Worm (Caenorhabditis elegans) whole organism, late embryonic: ENCODE measurements around the gene cebp-1.

ENCODE experiments used
- F13H6.1 ChIP-seq: sonication (generic microtip); optimal IDR thresholded peaks from 2 replicates; lab custom pipeline; 2016; ENCODE audit warnings: missing genetic modification characterization, missing compliant biosample characterization
- ceh-9 ChIP-seq: sonication (generic microtip); optimal IDR thresholded peaks from 2 replicates; lab custom pipeline; 2016; ENCODE audit warnings: mild to moderate bottlenecking, missing genetic modification characterization, inconsistent platforms, missing compliant biosample characterization
- odd-2 ChIP-seq: sonication (generic microtip); optimal IDR thresholded peaks from 2 replicates; lab custom pipeline; 2017; ENCODE audit warnings: antibody characterized with exemption, mild to moderate bottlenecking, missing genetic modification characterization, missing compliant biosample characterization
- pag-3 ChIP-seq: sonication (generic microtip); optimal IDR thresholded peaks from 2 replicates; lab custom pipeline; 2016; ENCODE audit warnings: missing compliant biosample characterization, missing genetic modification characterization, borderline replicate concordance
- rnt-1 ChIP-seq: sonication (generic microtip); optimal IDR thresholded peaks from 2 replicates; lab custom pipeline; 2016; ENCODE audit warnings: missing genetic modification characterization, missing compliant biosample characterization
- unc-86 ChIP-seq: sonication (generic microtip); optimal IDR thresholded peaks from 2 replicates; lab custom pipeline; 2016; ENCODE audit warnings: missing genetic modification characterization, missing compliant biosample characterization

DNA sequence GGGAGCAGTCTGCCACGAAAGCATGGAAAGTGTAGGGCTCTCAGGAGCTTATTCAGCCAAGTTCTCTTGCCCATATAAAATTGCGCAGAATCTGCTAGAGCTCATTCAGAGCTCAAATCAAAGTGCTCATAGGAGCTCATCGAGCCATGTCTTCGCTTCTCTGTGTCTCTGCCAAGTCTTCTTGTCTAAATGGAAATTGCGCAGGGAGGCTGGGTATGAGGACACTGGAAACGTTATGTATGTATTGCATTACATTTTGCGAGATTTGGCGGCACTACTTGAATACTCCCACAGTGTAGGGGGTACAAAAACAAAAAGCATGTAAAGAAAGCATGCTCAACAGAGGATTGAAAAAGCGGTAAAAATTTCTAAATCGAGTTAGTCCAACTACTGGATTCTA, 16.6 kb downstream of the cebp-1 start:
- no peak for TF ChIP-seq ceh-9 (tag; lab: Kevin White, UChicago)
- TF ChIP-seq rnt-1 (tag; lab: Kevin White, UChicago) = no peak
- TF ChIP-seq odd-2 = no peak
- no peak for TF ChIP-seq pag-3
- no peak for TF ChIP-seq unc-86 (tag; lab: Kevin White, UChicago)
- no peak for TF ChIP-seq F13H6.1
